Worm (Caenorhabditis elegans): ENCODE measurements around the gene prdx-2.

DNA sequence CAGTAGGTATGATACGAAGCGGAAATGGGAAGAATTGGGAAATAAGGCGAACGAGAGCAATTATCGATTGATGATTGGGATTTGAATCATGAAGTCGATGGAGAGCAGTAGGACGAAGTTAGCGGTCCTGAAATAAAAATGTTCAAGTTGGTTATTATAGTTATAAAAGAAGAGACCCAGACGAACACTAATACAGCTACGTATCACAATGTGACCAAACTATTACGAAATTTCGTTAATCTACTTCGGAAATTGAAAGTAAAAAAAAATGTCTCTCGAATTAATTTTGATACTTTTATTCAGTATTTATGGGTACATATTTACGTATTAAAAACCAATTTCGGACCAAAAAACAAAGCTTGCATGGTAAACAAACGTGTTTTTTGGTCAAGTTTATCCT, 48.5 kb downstream of the prdx-2 start:
- TF ChIP-seq nhr-10 (tag; optimal IDR thresholded peaks at IDR 0.05) (no peak), mab-5 (tag; optimal IDR thresholded peaks at IDR 0.05) (no peak), unc-62 (GFP tag; optimal IDR thresholded peaks at IDR 0.05) (no peak), lin-39 (tag; optimal IDR thresholded peaks at IDR 0.05) (no peak), ztf-11 (tag; optimal IDR thresholded peaks at IDR 0.05) (no peak), zag-1 (tag; optimal IDR thresholded peaks at IDR 0.05) (no peak), nhr-77 (tag; optimal IDR thresholded peaks at IDR 0.05) (no peak), egl-27 (tag; optimal IDR thresholded peaks at IDR 0.05) (no peak)

Data from whole organism, L2 larva.